Worm (Caenorhabditis elegans) whole organism, L4 larva: ENCODE data around the gene adt-1.

ENCODE experiments used
- D1046.2 ChIP-seq: fragments of 200-800 bp; sonication (Bioruptor generic); IDR thresholded peaks from 2 replicates; pipeline ENCODE4 v1.3.6; 2022; ENCODE audit warnings: missing genetic modification characterization, missing compliant biosample characterization
- F10B5.3 ChIP-seq: sonication (generic microtip); optimal IDR thresholded peaks from 2 replicates; lab custom pipeline; 2016; ENCODE audit warnings: mild to moderate bottlenecking, missing genetic modification characterization, missing compliant biosample characterization
- Y105C5A.15 ChIP-seq: fragments of 200-800 bp; sonication (Bioruptor generic); IDR thresholded peaks from 2 replicates; pipeline ENCODE4 v1.3.6; 2022; ENCODE audit warnings: missing genetic modification characterization, missing compliant biosample characterization
- ZK546.5 ChIP-seq, 2 experiments: sonication (generic microtip); optimal IDR thresholded peaks; 2 replicates each; lab custom pipeline; 2017; ENCODE audit warnings: missing biosample characterization in 2 of 2, missing genetic modification characterization in 2 of 2
- aha-1 ChIP-seq: fragments of 150-350 bp; peaks from one replicate; lab custom pipeline; 2014; ENCODE audit warnings: missing biosample characterization, missing genetic modification characterization
- ceh-20 ChIP-seq: fragments of 200-800 bp; sonication (Bioruptor generic); IDR thresholded peaks from 2 replicates; pipeline ENCODE4 v1.3.6; 2022; ENCODE audit warnings: missing genetic modification reagents, missing genetic modification characterization, missing compliant biosample characterization
- ceh-28 ChIP-seq: fragments of 150-350 bp; optimal IDR thresholded peaks from 2 replicates; lab custom pipeline; 2014; ENCODE audit warnings: missing biosample characterization, missing genetic modification reagents, missing genetic modification characterization
- ctbp-1 ChIP-seq: fragments of 200-800 bp; sonication (Bioruptor generic); IDR thresholded peaks from 2 replicates; pipeline ENCODE4 v1.3.6; 2022; ENCODE audit warnings: missing genetic modification reagents, missing genetic modification characterization, missing compliant biosample characterization
- daf-12 ChIP-seq: fragments of 150-350 bp; optimal IDR thresholded peaks from 2 replicates; lab custom pipeline; 2014; ENCODE audit warnings: missing biosample characterization, missing genetic modification reagents, missing genetic modification characterization
- daf-16 ChIP-seq, 3 experiments: sonication (generic microtip); optimal IDR thresholded peaks; 2 replicates each; lab custom pipeline; 2016 to 2017; ENCODE audit warnings: missing genetic modification characterization in 3 of 3, missing genetic modification reagents in 3 of 3, mild to moderate bottlenecking in 2 of 3, missing compliant biosample characterization in 2 of 3, missing biosample characterization in 1 of 3, moderate library complexity in 1 of 3
- dmd-6 ChIP-seq: fragments of 200-800 bp; sonication (Bioruptor generic); IDR thresholded peaks from 2 replicates; pipeline ENCODE4 v1.3.6; 2022; ENCODE audit warnings: missing genetic modification reagents, missing genetic modification characterization, missing compliant biosample characterization
- duxl-1 ChIP-seq: sonication (generic microtip); optimal IDR thresholded peaks from 2 replicates; lab custom pipeline; 2016; ENCODE audit warnings: mild to moderate bottlenecking, missing genetic modification characterization, moderate library complexity, missing compliant biosample characterization; ENCODE audit not compliant: poor library complexity
- dve-1 ChIP-seq: sonication (generic microtip); optimal IDR thresholded peaks from 2 replicates; lab custom pipeline; 2017; ENCODE audit warnings: antibody characterized with exemption, mild to moderate bottlenecking, missing genetic modification characterization, missing compliant biosample characterization; ENCODE audit not compliant: insufficient read depth
- egl-43 ChIP-seq: fragments of 200-800 bp; sonication (Bioruptor generic); IDR thresholded peaks from 2 replicates; pipeline ENCODE4 v1.3.6; 2022; ENCODE audit warnings: missing genetic modification reagents, missing genetic modification characterization, missing compliant biosample characterization
- hif-1 ChIP-seq, 2 experiments: sonication (generic microtip); optimal IDR thresholded peaks; 2 replicates each; lab custom pipeline; 2016 to 2017; ENCODE audit warnings: missing compliant biosample characterization in 2 of 2, missing genetic modification characterization in 2 of 2, missing genetic modification reagents in 2 of 2, missing genotype in 2 of 2, mild to moderate bottlenecking in 1 of 2
- hlh-11 ChIP-seq: fragments of 200-800 bp; sonication (Bioruptor generic); optimal IDR thresholded peaks from 2 replicates; lab custom pipeline; 2018; ENCODE audit warnings: mild to moderate bottlenecking, missing genetic modification characterization, missing compliant biosample characterization
- hlh-30 ChIP-seq: sonication (generic microtip); optimal IDR thresholded peaks from 2 replicates; lab custom pipeline; 2017; ENCODE audit warnings: antibody characterized with exemption, mild to moderate bottlenecking, missing genetic modification characterization, missing compliant biosample characterization; ENCODE audit not compliant: insufficient read depth
- jun-1 ChIP-seq: fragments of 150-350 bp; optimal IDR thresholded peaks from 2 replicates; lab custom pipeline; 2014; ENCODE audit warnings: missing biosample characterization, missing genetic modification reagents, missing genetic modification characterization
- lim-7 ChIP-seq: fragments of 200-800 bp; sonication (Bioruptor generic); IDR thresholded peaks from 2 replicates; pipeline ENCODE4 v1.3.6; 2022; ENCODE audit warnings: missing genetic modification characterization, missing compliant biosample characterization
- lin-1 ChIP-seq: fragments of 200-800 bp; sonication (Bioruptor generic); IDR thresholded peaks from 2 replicates; pipeline ENCODE4 v1.3.6; 2022; ENCODE audit warnings: missing genetic modification reagents, missing genetic modification characterization, missing compliant biosample characterization
- lin-13 ChIP-seq: fragments of 150-350 bp; optimal IDR thresholded peaks from 2 replicates; lab custom pipeline; 2014; ENCODE audit warnings: missing biosample characterization, missing genetic modification reagents, missing genetic modification characterization
- lin-39 ChIP-seq: fragments of 150-350 bp; optimal IDR thresholded peaks from 2 replicates; lab custom pipeline; 2014; ENCODE audit warnings: missing biosample characterization, missing genetic modification reagents, missing genetic modification characterization
- madf-9 ChIP-seq: fragments of 200-800 bp; sonication (Bioruptor generic); conservative IDR thresholded peaks from 2 replicates; pipeline ENCODE4 v1.3.6; 2022; ENCODE audit warnings: missing genetic modification reagents, missing genetic modification characterization, missing compliant biosample characterization
- mep-1 ChIP-seq: fragments of 150-350 bp; sonication (generic microtip); optimal IDR thresholded peaks from 3 replicates; lab custom pipeline; 2014; ENCODE audit warnings: missing biosample characterization, missing genetic modification characterization
- mxl-2 ChIP-seq: fragments of 200-800 bp; sonication (Bioruptor generic); conservative IDR thresholded peaks from 2 replicates; pipeline ENCODE4 v1.3.6; 2022; ENCODE audit warnings: missing genetic modification reagents, missing genetic modification characterization, missing compliant biosample characterization
- mxl-3 ChIP-seq: fragments of 200-800 bp; sonication (Bioruptor generic); optimal IDR thresholded peaks from 2 replicates; lab custom pipeline; 2018; ENCODE audit warnings: mild to moderate bottlenecking, missing genetic modification characterization, missing compliant biosample characterization
- nhr-10 ChIP-seq: fragments of 150-350 bp; optimal IDR thresholded peaks from 2 replicates; lab custom pipeline; 2014; ENCODE audit warnings: missing biosample characterization, missing genetic modification characterization
- nhr-102 ChIP-seq: sonication (generic microtip); optimal IDR thresholded peaks from 2 replicates; lab custom pipeline; 2016; ENCODE audit warnings: mild to moderate bottlenecking, missing genetic modification characterization, moderate library complexity, missing compliant biosample characterization
- nhr-25 ChIP-seq: sonication (generic microtip); optimal IDR thresholded peaks from 2 replicates; lab custom pipeline; 2017; ENCODE audit warnings: missing genetic modification characterization, mild to moderate bottlenecking, missing compliant biosample characterization, antibody characterized with exemption, moderate library complexity, borderline replicate concordance; ENCODE audit not compliant: insufficient read depth
- nhr-41 ChIP-seq: fragments of 200-800 bp; sonication (Bioruptor generic); IDR thresholded peaks from 2 replicates; pipeline ENCODE4 v1.3.6; 2022; ENCODE audit warnings: missing genetic modification reagents, missing genetic modification characterization, missing compliant biosample characterization
- nhr-48 ChIP-seq: sonication (generic microtip); optimal IDR thresholded peaks from 2 replicates; lab custom pipeline; 2016; ENCODE audit warnings: mild to moderate bottlenecking, missing genetic modification characterization, missing compliant biosample characterization
- nhr-6 ChIP-seq: fragments of 150-350 bp; optimal IDR thresholded peaks from 2 replicates; lab custom pipeline; 2014; ENCODE audit warnings: missing biosample characterization, missing genetic modification characterization
- nhr-77 ChIP-seq: fragments of 150-350 bp; optimal IDR thresholded peaks from 2 replicates; lab custom pipeline; 2014; ENCODE audit warnings: missing biosample characterization, missing genetic modification characterization
- pha-4 ChIP-seq, 2 experiments: fragments of 150-350 bp in 1 of 2; fragments of 200-800 bp in 1 of 2; sonication (Bioruptor generic) in 1 of 2; IDR thresholded peaks in 1 of 2; optimal IDR thresholded peaks in 1 of 2; 2 replicates each; pipeline versions ENCODE4 v1.3.6 to Lab custom; 2014 to 2022; ENCODE audit warnings: missing genetic modification characterization in 2 of 2, missing genetic modification reagents in 2 of 2, missing biosample characterization in 1 of 2, missing compliant biosample characterization in 1 of 2
- pqm-1 ChIP-seq: sonication (generic microtip); optimal IDR thresholded peaks from 2 replicates; lab custom pipeline; 2017; ENCODE audit warnings: missing biosample characterization, missing genetic modification characterization
- rbr-2 ChIP-seq: sonication (generic microtip); optimal IDR thresholded peaks from 2 replicates; lab custom pipeline; 2016; ENCODE audit warnings: missing genotype, missing genetic modification characterization, missing compliant biosample characterization
- saeg-2 ChIP-seq: fragments of 200-800 bp; sonication (Bioruptor generic); IDR thresholded peaks from 2 replicates; pipeline ENCODE4 v1.3.6; 2022; ENCODE audit warnings: missing genetic modification reagents, missing genetic modification characterization, missing compliant biosample characterization
- sdz-12 ChIP-seq: fragments of 200-800 bp; sonication (Bioruptor generic); optimal IDR thresholded peaks from 2 replicates; lab custom pipeline; 2018; ENCODE audit warnings: mild to moderate bottlenecking, missing genetic modification characterization, missing compliant biosample characterization
- snpc-1.2 ChIP-seq: fragments of 200-800 bp; sonication (Bioruptor generic); IDR thresholded peaks from 2 replicates; pipeline ENCODE4 v1.3.6; 2022; ENCODE audit warnings: missing genetic modification reagents, missing genetic modification characterization, missing compliant biosample characterization
- snpc-4 ChIP-seq: fragments of 150-350 bp; optimal IDR thresholded peaks from 2 replicates; lab custom pipeline; 2014; ENCODE audit warnings: missing biosample characterization, missing genetic modification characterization
- spr-1 ChIP-seq: sonication (generic microtip); optimal IDR thresholded peaks from 2 replicates; lab custom pipeline; 2016; ENCODE audit warnings: mild to moderate bottlenecking, missing genetic modification characterization, missing compliant biosample characterization
- tra-1 ChIP-seq: fragments of 200-800 bp; sonication (Bioruptor generic); IDR thresholded peaks from 2 replicates; pipeline ENCODE4 v1.3.6; 2022; ENCODE audit warnings: missing genetic modification reagents, missing genetic modification characterization, missing compliant biosample characterization
- unc-62 ChIP-seq, 3 experiments: fragments of 150-350 bp in 1 of 3; sonication (generic microtip); optimal IDR thresholded peaks in 2 of 3; peaks in 1 of 3; 1 replicate in 1 of 3; 2 replicates in 2 of 3; lab custom pipeline; 2014 to 2017; ENCODE audit warnings: missing biosample characterization in 3 of 3, missing genetic modification characterization in 3 of 3, missing genetic modification reagents in 3 of 3, missing genotype in 1 of 3
- zag-1 ChIP-seq: fragments of 150-350 bp; optimal IDR thresholded peaks from 2 replicates; lab custom pipeline; 2014; ENCODE audit warnings: missing biosample characterization, missing genetic modification characterization
- zip-11 ChIP-seq: fragments of 200-800 bp; sonication (Bioruptor generic); IDR thresholded peaks from 2 replicates; pipeline ENCODE4 v1.3.6; 2022; ENCODE audit warnings: missing genetic modification characterization, missing compliant biosample characterization
- ztf-7 ChIP-seq: fragments of 150-350 bp; optimal IDR thresholded peaks from 2 replicates; lab custom pipeline; 2014; ENCODE audit warnings: missing biosample characterization, missing genetic modification characterization

adt-1 gene

ce11 chrX:12630005-12630404 is 48.6 kb upstream of the adt-1 start:
- TF ChIP-seq ceh-20 (GFP tag; lab: Robert Waterston, UW) (no peak), D1046.2 (GFP tag; lab: Robert Waterston, UW) (no peak), daf-16 (GFP tag; optimal IDR thresholded peaks at IDR 0.05; lab: Kevin White, UChicago) (peak in 1 of 2 experiments; percentile 13), daf-16 (tag; optimal IDR thresholded peaks at IDR 0.05; lab: Kevin White, UChicago) (no peak), hlh-30 (tag; lab: Kevin White, UChicago) (peak; percentile 38), nhr-77 (no peak), pha-4 (GFP tag; IDR thresholded peaks at IDR 0.05; lab: Robert Waterston, UW) (no peak), pha-4 (tag; optimal IDR thresholded peaks at IDR 0.05; lab: Kevin White, UChicago) (peak; percentile 83), lin-1 (GFP tag; lab: Robert Waterston, UW) (no peak), lin-39 (tag; lab: Kevin White, UChicago) (no peak), unc-62 (GFP tag; optimal IDR thresholded peaks at IDR 0.05 in 1 of 2; lab: Kevin White, UChicago) (no peak), unc-62 (tag; optimal IDR thresholded peaks at IDR 0.05; lab: Kevin White, UChicago) (no peak), duxl-1 (tag; lab: Kevin White, UChicago) (no peak), zag-1 (no peak), ceh-28 (no peak), pqm-1 (tag; lab: Kevin White, UChicago) (no peak), ctbp-1 (GFP tag; lab: Robert Waterston, UW) (no peak), snpc-1.2 (no peak), daf-12 (tag; lab: Kevin White, UChicago) (no peak), aha-1 (no peak)

- no peak for TF ChIP-seq D1046.2 (GFP tag; lab: Robert Waterston, UW)
- TF ChIP-seq nhr-102 (tag; lab: Kevin White, UChicago), result peak; percentile 35
- 0 out of 2 replicates have a peak, but pooled peaks have one; percentile 11 for TF ChIP-seq lin-1 (GFP tag; lab: Robert Waterston, UW)
- 0 out of 2 replicates have a peak, but pooled peaks have one; percentile 37 for TF ChIP-seq saeg-2 (GFP tag; lab: Robert Waterston, UW)
- TF ChIP-seq egl-43 (GFP tag; lab: Robert Waterston, UW), result 0 out of 2 replicates have a peak, but pooled peaks have one; percentile 17
- TF ChIP-seq nhr-25 (tag; lab: Kevin White, UChicago), result peak; percentile 37
- TF ChIP-seq dve-1 (tag; lab: Kevin White, UChicago), result peak; percentile 89
- TF ChIP-seq unc-62 (GFP tag; optimal IDR thresholded peaks at IDR 0.05 in 1 of 2; lab: Kevin White, UChicago), result peak in 1 of 2 experiments; percentile 74
- TF ChIP-seq unc-62 (tag; optimal IDR thresholded peaks at IDR 0.05; lab: Kevin White, UChicago), result no peak
- peak; percentile 30 for TF ChIP-seq lin-13
- TF ChIP-seq zip-11 (GFP tag; lab: Robert Waterston, UW), result no peak
- peak; percentile 18 for TF ChIP-seq rbr-2 (tag; lab: Kevin White, UChicago)
- peak; percentile 92 for TF ChIP-seq hlh-11
- peak; percentile 24 for TF ChIP-seq nhr-10 (tag; lab: Kevin White, UChicago)
- TF ChIP-seq nhr-41, result 0 out of 2 replicates have a peak, but pooled peaks have one; percentile 23
- TF ChIP-seq mxl-3 (GFP tag; lab: Kevin White, UChicago), result peak; percentile 88
- no peak for TF ChIP-seq spr-1 (tag; lab: Kevin White, UChicago)
- TF ChIP-seq dmd-6 (GFP tag; lab: Robert Waterston, UW), result peak; percentile 89
- no peak for TF ChIP-seq sdz-12 (GFP tag; lab: Kevin White, UChicago)
- TF ChIP-seq nhr-77, result peak; percentile 72
- no peak for TF ChIP-seq lim-7 (GFP tag; lab: Robert Waterston, UW)
- TF ChIP-seq snpc-4, result no peak
- peak in 1 of 2 experiments; percentile 9 for TF ChIP-seq hif-1 (tag; optimal IDR thresholded peaks at IDR 0.05; lab: Kevin White, UChicago)
- TF ChIP-seq Y105C5A.15, result no peak
- no peak for TF ChIP-seq F10B5.3 (tag; lab: Kevin White, UChicago)
- peak; percentile 87 for TF ChIP-seq tra-1 (GFP tag; lab: Robert Waterston, UW)
- peak in 1 of 2 experiments; percentile 21 for TF ChIP-seq daf-16 (GFP tag; optimal IDR thresholded peaks at IDR 0.05; lab: Kevin White, UChicago)
- peak; percentile 76 for TF ChIP-seq daf-16 (tag; optimal IDR thresholded peaks at IDR 0.05; lab: Kevin White, UChicago)
- TF ChIP-seq nhr-48 (tag; lab: Kevin White, UChicago), result peak; percentile 85
- TF ChIP-seq nhr-6, result peak; percentile 16
- TF ChIP-seq mep-1 (tag; lab: Kevin White, UChicago), result peak; percentile 65
- no peak for TF ChIP-seq ztf-7 (tag; lab: Kevin White, UChicago)
- TF ChIP-seq ZK546.5 (tag; optimal IDR thresholded peaks at IDR 0.05; lab: Kevin White, UChicago), result no peak
- peak; percentile 20 for TF ChIP-seq jun-1 (tag; lab: Kevin White, UChicago)
- 0 out of 2 replicates have a peak, but pooled peaks have one; percentile 32 for TF ChIP-seq madf-9 (GFP tag; lab: Robert Waterston, UW)
- peak; percentile 61; the same call in 1 of the 2 replicates for TF ChIP-seq mxl-2 (GFP tag; lab: Robert Waterston, UW)
Observed at ce11 chrX:12630556-12630955, 48.1 kb upstream of the adt-1 start.
